Fruit fly (Drosophila melanogaster) whole organism, adult: ENCODE results near the gene Ankrd49.

Experiments used
- CG33017 ChIP-seq: fragments of 200-800 bp; sonication (Bioruptor generic); optimal IDR thresholded peaks from 2 replicates; lab custom pipeline; 2018; ENCODE audit warnings: missing biosample characterization, mild to moderate bottlenecking, missing genetic modification characterization, moderate library complexity
- Crg-1 ChIP-seq: fragments of 200-800 bp; sonication (Bioruptor generic); optimal IDR thresholded peaks from 2 replicates; lab custom pipeline; 2016; ENCODE audit warnings: missing biosample characterization, missing genetic modification characterization
- Hr96 ChIP-seq: fragments of 200-800 bp; sonication (Bioruptor generic); optimal IDR thresholded peaks from 2 replicates; lab custom pipeline; 2016; ENCODE audit warnings: missing biosample characterization, missing genetic modification characterization
- Mnt ChIP-seq: fragments of 200-800 bp; sonication (Bioruptor generic); optimal IDR thresholded peaks from 2 replicates; lab custom pipeline; 2016; ENCODE audit warnings: missing biosample characterization, mild to moderate bottlenecking, missing genetic modification characterization
- toe ChIP-seq: fragments of 200-800 bp; sonication (Bioruptor generic); optimal IDR thresholded peaks from 2 replicates; lab custom pipeline; 2016; ENCODE audit warnings: missing biosample characterization, missing genetic modification characterization

dm6 chr2L:15055105-15055504 lies 47.9 kb upstream of the Ankrd49 start:
- TF ChIP-seq Mnt = no peak
- no peak for TF ChIP-seq Hr96
- no peak for TF ChIP-seq Crg-1 (GFP tag; lab: Kevin White, UChicago)
- no peak for TF ChIP-seq toe (GFP tag; lab: Kevin White, UChicago)
- no peak for TF ChIP-seq CG33017 (tag; lab: Kevin White, UChicago)
